ENCODE assay signal across 5 fruit fly cellular contexts in genomic region chr2L:18141471-18142345, dm6.
TF ChIP-seq lines count a peak whose summit lies in the region.

No protein-coding gene starts in this region.

- TF ChIP-seq CTCF in whole organism, embryonic (GFP tag; optimal IDR thresholded peaks at IDR 0.05; lab: Kevin White, UChicago): no peak

TF ChIP-seq in whole organism, adult, 20 proteins besides CTCF, POLR2A, EP300 and RAD21 (continues in another document):
- TF ChIP-seq CG1620 (GFP tag; optimal IDR thresholded peaks at IDR 0.05; lab: Kevin White, UChicago): no peak
- TF ChIP-seq CG7045 (GFP tag; optimal IDR thresholded peaks at IDR 0.05; lab: Kevin White, UChicago): no peak
- TF ChIP-seq cic (GFP tag; optimal IDR thresholded peaks at IDR 0.05; lab: Kevin White, UChicago): no peak
- TF ChIP-seq Clk (GFP tag; optimal IDR thresholded peaks at IDR 0.05; lab: Kevin White, UChicago): no peak
- TF ChIP-seq CG11617 (GFP tag; optimal IDR thresholded peaks at IDR 0.05; lab: Kevin White, UChicago): peak; percentile 49
- peak; percentile 15 for TF ChIP-seq CG12768 (GFP tag; optimal IDR thresholded peaks at IDR 0.05; lab: Kevin White, UChicago)
- TF ChIP-seq cnc (optimal IDR thresholded peaks at IDR 0.05; lab: Kevin White, UChicago): no peak
- no peak for TF ChIP-seq toe (GFP tag; optimal IDR thresholded peaks at IDR 0.05; lab: Kevin White, UChicago)
- TF ChIP-seq tj (GFP tag; optimal IDR thresholded peaks at IDR 0.05; lab: Kevin White, UChicago): peak; percentile 77
- TF ChIP-seq CG14711 (tag; optimal IDR thresholded peaks at IDR 0.05; lab: Kevin White, UChicago): peak; percentile 27
- no peak for TF ChIP-seq Crg-1 (GFP tag; optimal IDR thresholded peaks at IDR 0.05; lab: Kevin White, UChicago)
- peak; percentile 32 for TF ChIP-seq CG5204 (GFP tag; optimal IDR thresholded peaks at IDR 0.05; lab: Kevin White, UChicago)
- peak; percentile 35 for TF ChIP-seq CG33017 (tag; optimal IDR thresholded peaks at IDR 0.05; lab: Kevin White, UChicago)
- TF ChIP-seq pad (GFP tag; optimal IDR thresholded peaks at IDR 0.05; lab: Kevin White, UChicago): no peak
- TF ChIP-seq Hr96 (GFP tag; optimal IDR thresholded peaks at IDR 0.05; lab: Kevin White, UChicago): no peak
- TF ChIP-seq CG7101 (tag; optimal IDR thresholded peaks at IDR 0.05; lab: Kevin White, UChicago): peak; percentile 34
- peak; percentile 5 for TF ChIP-seq bab1 (GFP tag; optimal IDR thresholded peaks at IDR 0.05; lab: Kevin White, UChicago)
- TF ChIP-seq ovo (GFP tag; optimal IDR thresholded peaks at IDR 0.05; lab: Kevin White, UChicago): no peak
- no peak for TF ChIP-seq Mnt (GFP tag; optimal IDR thresholded peaks at IDR 0.05; lab: Kevin White, UChicago)

TF ChIP-seq in whole organism, embryonic, 481 proteins besides CTCF, POLR2A, EP300 and RAD21 (continues in another document):
- no peak for TF ChIP-seq br (optimal IDR thresholded peaks at IDR 0.05; lab: Kevin White, UChicago)
- TF ChIP-seq Aef1 (GFP tag; IDR thresholded peaks at IDR 0.05; lab: Robert Waterston, UW): no peak
- TF ChIP-seq jumu (GFP tag; optimal IDR thresholded peaks at IDR 0.05; lab: Kevin White, UChicago): no peak
- TF ChIP-seq Lhr (GFP tag; optimal IDR thresholded peaks at IDR 0.05; lab: Kevin White, UChicago): no peak
- TF ChIP-seq corto (GFP tag; optimal IDR thresholded peaks at IDR 0.05; lab: Kevin White, UChicago): no peak
- TF ChIP-seq CG6683 (GFP tag; optimal IDR thresholded peaks at IDR 0.05; lab: Kevin White, UChicago): peak; percentile 47
- peak; percentile 64 for TF ChIP-seq CoRest (tag; optimal IDR thresholded peaks at IDR 0.05; lab: Kevin White, UChicago)
- no peak for TF ChIP-seq bigmax (GFP tag; optimal IDR thresholded peaks at IDR 0.05; lab: Kevin White, UChicago)
- TF ChIP-seq Elba2 (GFP tag; optimal IDR thresholded peaks at IDR 0.05; lab: Kevin White, UChicago): no peak
- no peak for TF ChIP-seq CG11085 (GFP tag; IDR thresholded peaks at IDR 0.05; lab: Robert Waterston, UW)
- peak; percentile 64 for TF ChIP-seq cwo (GFP tag; optimal IDR thresholded peaks at IDR 0.05; lab: Kevin White, UChicago)
- peak; percentile 4 for TF ChIP-seq CG5245 (GFP tag; optimal IDR thresholded peaks at IDR 0.05; lab: Kevin White, UChicago)
- peak; percentile 48; the same call in 1 of the 2 replicates for TF ChIP-seq vvl (GFP tag; IDR thresholded peaks at IDR 0.05; lab: Robert Waterston, UW)
- peak; percentile 68 for TF ChIP-seq CG12659 (GFP tag; optimal IDR thresholded peaks at IDR 0.05; lab: Kevin White, UChicago)
- 0 out of 3 replicates have a peak, but pooled peaks have one; percentile 43 for TF ChIP-seq z (GFP tag; IDR thresholded peaks at IDR 0.05; lab: Robert Waterston, UW)
- TF ChIP-seq Mrtf (GFP tag; IDR thresholded peaks at IDR 0.05; lab: Robert Waterston, UW): peak; percentile 61; the same call in 1 of the 3 replicates
- TF ChIP-seq Xbp1 (GFP tag; optimal IDR thresholded peaks at IDR 0.05; lab: Kevin White, UChicago): peak; percentile 68
- peak; percentile 97 for TF ChIP-seq CG11504 (tag; optimal IDR thresholded peaks at IDR 0.05; lab: Kevin White, UChicago)
- TF ChIP-seq dati (GFP tag; IDR thresholded peaks at IDR 0.05; lab: Robert Waterston, UW): no peak

TF ChIP-seq in whole organism, prepupa, 60 proteins besides CTCF, POLR2A, EP300 and RAD21 (continues in another document):
- TF ChIP-seq Hr39 (GFP tag; optimal IDR thresholded peaks at IDR 0.05; lab: Kevin White, UChicago) (peak; percentile 68), Blimp-1 (GFP tag; optimal IDR thresholded peaks at IDR 0.05; lab: Kevin White, UChicago) (peak; percentile 39), net (GFP tag; optimal IDR thresholded peaks at IDR 0.05; lab: Kevin White, UChicago) (peak; percentile 44), CG16779 (tag; optimal IDR thresholded peaks at IDR 0.05; lab: Kevin White, UChicago) (peak; percentile 50), Hr38 (GFP tag; optimal IDR thresholded peaks at IDR 0.05; lab: Kevin White, UChicago) (peak; percentile 17), CG11902 (GFP tag; optimal IDR thresholded peaks at IDR 0.05; lab: Kevin White, UChicago) (peak; percentile 25), CG11294 (GFP tag; IDR thresholded peaks at IDR 0.05; lab: Robert Waterston, UW) (peak; percentile 39; the same call in 1 of the 2 replicates), ss (GFP tag; optimal IDR thresholded peaks at IDR 0.05; lab: Kevin White, UChicago) (peak; percentile 22 to 38), CG32006 (GFP tag; optimal IDR thresholded peaks at IDR 0.05; lab: Kevin White, UChicago) (peak; percentile 87), topi (GFP tag; optimal IDR thresholded peaks at IDR 0.05; lab: Kevin White, UChicago) (peak; percentile 76), fd59A (GFP tag; optimal IDR thresholded peaks at IDR 0.05; lab: Kevin White, UChicago) (no peak), vri (GFP tag; optimal IDR thresholded peaks at IDR 0.05; lab: Kevin White, UChicago) (peak; percentile 69), fkh (GFP tag; optimal IDR thresholded peaks at IDR 0.05; lab: Kevin White, UChicago) (no peak), CG10631 (GFP tag; optimal IDR thresholded peaks at IDR 0.05; lab: Kevin White, UChicago) (peak; percentile 57), pdm3 (GFP tag; optimal IDR thresholded peaks at IDR 0.05; lab: Kevin White, UChicago) (peak; percentile 79), CG11762 (GFP tag; optimal IDR thresholded peaks at IDR 0.05; lab: Kevin White, UChicago; ENCODE audit: insufficient read depth) (peak; percentile 61), Hr4 (GFP tag; optimal IDR thresholded peaks at IDR 0.05; lab: Kevin White, UChicago) (peak; percentile 82), dsx (GFP tag; optimal IDR thresholded peaks at IDR 0.05; lab: Kevin White, UChicago; ENCODE audit: poor library complexity, severe bottlenecking) (peak; percentile 63)

TF ChIP-seq in whole organism, pupa, 21 proteins besides CTCF, POLR2A, EP300 and RAD21:
- peak; percentile 71 for TF ChIP-seq Pif1A (GFP tag; optimal IDR thresholded peaks at IDR 0.05; lab: Kevin White, UChicago)
- TF ChIP-seq D1 (tag; optimal IDR thresholded peaks at IDR 0.05; lab: Kevin White, UChicago): peak; percentile 21
- peak; percentile 50 for TF ChIP-seq Pif1B (GFP tag; optimal IDR thresholded peaks at IDR 0.05; lab: Kevin White, UChicago)
- TF ChIP-seq CG8301 (tag; optimal IDR thresholded peaks at IDR 0.05; lab: Kevin White, UChicago): peak; percentile 76
- peak; percentile 46 for TF ChIP-seq rn (GFP tag; IDR thresholded peaks at IDR 0.05; lab: Robert Waterston, UW)
- no peak for TF ChIP-seq CG10348 (GFP tag; IDR thresholded peaks at IDR 0.05; lab: Robert Waterston, UW)
- peak; percentile 42 for TF ChIP-seq EcR (GFP tag; optimal IDR thresholded peaks at IDR 0.05; lab: Kevin White, UChicago)
- peak; percentile 62; the same call in 1 of the 2 replicates for TF ChIP-seq CG12605 (GFP tag; IDR thresholded peaks at IDR 0.05; lab: Robert Waterston, UW)
- peak; percentile 70; the same call in 2 of the 3 replicates for TF ChIP-seq fd96Ca (GFP tag; IDR thresholded peaks at IDR 0.05; lab: Robert Waterston, UW)
- TF ChIP-seq CG8159 (tag; optimal IDR thresholded peaks at IDR 0.05; lab: Kevin White, UChicago): peak; percentile 62
- peak; percentile 77 for TF ChIP-seq CG4496 (GFP tag; IDR thresholded peaks at IDR 0.05; lab: Robert Waterston, UW)
- peak; percentile 30 for TF ChIP-seq CG34367 (tag; optimal IDR thresholded peaks at IDR 0.05; lab: Kevin White, UChicago)
- peak; percentile 50 for TF ChIP-seq CG17806 (tag; optimal IDR thresholded peaks at IDR 0.05; lab: Kevin White, UChicago)
- TF ChIP-seq CG14655 (GFP tag; optimal IDR thresholded peaks at IDR 0.05; lab: Kevin White, UChicago): no peak
- peak; percentile 48 for TF ChIP-seq CG9948 (tag; optimal IDR thresholded peaks at IDR 0.05; lab: Kevin White, UChicago)
- peak; percentile 79 for TF ChIP-seq Ets98B (GFP tag; IDR thresholded peaks at IDR 0.05; lab: Robert Waterston, UW)
- peak; percentile 77 for TF ChIP-seq CG32121 (GFP tag; IDR thresholded peaks at IDR 0.05; lab: Robert Waterston, UW)
- peak; percentile 45 for TF ChIP-seq CG15710 (tag; optimal IDR thresholded peaks at IDR 0.05; lab: Kevin White, UChicago)
- TF ChIP-seq gl (tag; optimal IDR thresholded peaks at IDR 0.05; lab: Kevin White, UChicago): peak; percentile 20
- TF ChIP-seq CG13204 (GFP tag; optimal IDR thresholded peaks at IDR 0.05; lab: Kevin White, UChicago): peak; percentile 93
- TF ChIP-seq Snoo (tag; optimal IDR thresholded peaks at IDR 0.05; lab: Kevin White, UChicago): peak; percentile 57

TF ChIP-seq in whole organism, wandering third instar larva, 38 proteins besides CTCF, POLR2A, EP300 and RAD21 (continues in another document):
- peak in 1 of 2 experiments; percentile 73 for TF ChIP-seq foxo (GFP tag; optimal IDR thresholded peaks at IDR 0.05; lab: Kevin White, UChicago)
- no peak for TF ChIP-seq CG9705 (GFP tag; optimal IDR thresholded peaks at IDR 0.05; lab: Kevin White, UChicago)
- TF ChIP-seq Vsx2 (GFP tag; optimal IDR thresholded peaks at IDR 0.05; lab: Kevin White, UChicago; ENCODE audit: partially characterized antibody): no peak
- TF ChIP-seq Sp1 (GFP tag; optimal IDR thresholded peaks at IDR 0.05; lab: Kevin White, UChicago): peak; percentile 65
- no peak for TF ChIP-seq CrebA (GFP tag; optimal IDR thresholded peaks at IDR 0.05; lab: Kevin White, UChicago; ENCODE audit: borderline replicate concordance)
- TF ChIP-seq Hnf4 (GFP tag; optimal IDR thresholded peaks at IDR 0.05; lab: Kevin White, UChicago): peak; percentile 72
- TF ChIP-seq Mio (GFP tag; optimal IDR thresholded peaks at IDR 0.05; lab: Kevin White, UChicago): no peak
- no peak for TF ChIP-seq Abd-B (GFP tag; optimal IDR thresholded peaks at IDR 0.05; lab: Kevin White, UChicago)
- no peak for TF ChIP-seq Myc (optimal IDR thresholded peaks at IDR 0.05; lab: Kevin White, UChicago)
- peak; percentile 72 for TF ChIP-seq br (GFP tag; optimal IDR thresholded peaks at IDR 0.05; lab: Kevin White, UChicago)
- TF ChIP-seq dmrt93B (GFP tag; optimal IDR thresholded peaks at IDR 0.05; lab: Kevin White, UChicago): peak; percentile 27
- no peak for TF ChIP-seq jim (GFP tag; optimal IDR thresholded peaks at IDR 0.05; lab: Kevin White, UChicago)
- peak; percentile 56 for TF ChIP-seq brk (GFP tag; optimal IDR thresholded peaks at IDR 0.05; lab: Kevin White, UChicago)
- peak; percentile 66 for TF ChIP-seq OdsH (GFP tag; optimal IDR thresholded peaks at IDR 0.05; lab: Kevin White, UChicago)
- no peak for TF ChIP-seq GATAd (GFP tag; optimal IDR thresholded peaks at IDR 0.05; lab: Kevin White, UChicago)
- TF ChIP-seq Jra (GFP tag; optimal IDR thresholded peaks at IDR 0.05; lab: Kevin White, UChicago): no peak
- peak; percentile 8 for TF ChIP-seq Dfd (GFP tag; optimal IDR thresholded peaks at IDR 0.05; lab: Kevin White, UChicago)
- peak; percentile 32 for TF ChIP-seq psq (GFP tag; optimal IDR thresholded peaks at IDR 0.05; lab: Kevin White, UChicago)
- no peak for TF ChIP-seq Hr78 (GFP tag; optimal IDR thresholded peaks at IDR 0.05; lab: Kevin White, UChicago)
- no peak for TF ChIP-seq Rel (GFP tag; optimal IDR thresholded peaks at IDR 0.05; lab: Kevin White, UChicago)
- peak; percentile 40 for TF ChIP-seq Rel (tag; optimal IDR thresholded peaks at IDR 0.05; lab: Kevin White, UChicago)
- TF ChIP-seq tai (GFP tag; optimal IDR thresholded peaks at IDR 0.05; lab: Kevin White, UChicago): no peak
- peak; percentile 73 for TF ChIP-seq Hr83 (GFP tag; optimal IDR thresholded peaks at IDR 0.05; lab: Kevin White, UChicago; ENCODE audit: poor library complexity, severe bottlenecking)
